Fruit fly (Drosophila melanogaster) ovary, adult (tissue): ENCODE data around the gene pyd3.
A peak's percentile ranks its signal among the peaks of the same experiment; 100 is the strongest.

Source experiments
- CG17801 ChIP-seq: fragments of 200-800 bp; optimal IDR thresholded peaks from 2 replicates; lab custom pipeline; 2019; ENCODE audit warnings: missing biosample characterization, mild to moderate bottlenecking, missing genetic modification characterization, moderate library complexity; ENCODE audit not compliant: partially characterized antibody

Gene pyd3

DNA sequence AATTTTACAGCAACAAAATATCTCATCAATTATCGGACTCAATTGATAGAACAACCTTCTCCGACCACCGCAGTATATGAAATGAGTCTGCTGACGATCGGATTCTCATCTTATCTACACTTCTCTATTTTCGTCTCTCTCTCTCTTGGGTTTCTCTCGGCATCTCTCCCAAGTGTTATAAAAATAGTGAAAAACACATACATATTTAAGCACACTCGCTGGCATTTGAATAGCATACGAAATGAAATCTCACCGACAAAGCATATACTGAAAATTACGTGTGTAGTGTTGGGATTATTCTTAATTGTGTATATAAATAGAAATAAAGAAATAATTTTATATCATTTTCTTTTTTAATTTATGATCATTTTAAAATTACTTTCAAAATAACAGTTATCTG lies at the start of gene pyd3:
Gene pyd3, minus strand, starts transcription at position 87 of the 400 bp plus-strand sequence.
- TF ChIP-seq CG17801, result no peak

DNA sequence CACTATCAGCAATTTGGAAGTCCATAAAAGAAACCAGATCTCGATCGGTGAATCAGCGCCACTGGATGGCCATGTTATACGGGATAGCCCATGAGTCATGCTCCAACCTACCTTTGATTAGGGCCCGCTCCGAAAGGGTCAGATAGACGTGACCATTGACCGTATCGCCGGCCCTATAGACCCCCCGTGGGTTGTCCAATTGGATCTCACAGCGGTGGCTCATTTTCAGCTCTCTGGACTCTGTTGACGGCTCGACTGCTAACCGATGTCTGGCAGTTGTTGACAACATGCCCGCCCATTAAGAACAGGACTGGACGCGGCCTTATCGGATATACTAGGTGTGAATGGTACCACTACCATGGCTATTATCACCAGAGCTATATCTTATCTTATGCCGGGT lies 48.6 kb upstream of the pyd3 start, which contains the start of gene CG18744:
Gene CG18744, minus strand, starts transcription at position 247 of the 400 bp plus-strand sequence.
- no peak for TF ChIP-seq CG17801

dm6 chr3R:7793855-7794254 lies 44.0 kb upstream of the pyd3 start, which contains the start of gene CG2641:
Gene CG2641, plus strand, starts transcription at chr3R:7794069.
- peak; percentile 87 for TF ChIP-seq CG17801

DNA sequence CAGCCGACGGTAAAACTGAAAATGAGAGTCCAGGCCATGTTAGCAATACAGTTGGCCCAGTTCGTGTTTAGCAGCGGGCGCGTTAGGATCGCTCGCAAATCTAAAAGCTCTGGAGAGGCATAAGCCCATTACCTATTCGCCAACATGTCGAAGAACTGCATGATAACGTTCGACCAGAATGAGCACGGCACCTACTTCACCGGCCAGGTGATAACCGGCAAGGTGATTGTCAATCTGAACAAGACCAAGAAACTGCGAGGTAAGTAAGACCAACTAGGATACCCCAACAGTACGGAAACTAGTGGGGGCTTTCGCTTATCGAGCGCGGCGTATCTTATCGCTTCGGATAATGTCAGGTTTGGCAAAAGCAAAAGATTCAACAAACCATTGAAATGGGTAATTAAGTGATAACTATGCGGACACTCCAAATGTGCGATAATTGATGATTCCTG lies 40.7 kb upstream of the pyd3 start, which contains the start of gene CG10086:
Gene CG10086, plus strand, starts transcription at position 51 of the 452 bp plus-strand sequence.
- no peak for TF ChIP-seq CG17801

dm6 chr3R:7790087-7790486 lies 40.2 kb upstream of the pyd3 start, which contains the start of gene CG18746:
Gene CG18746, minus strand, starts transcription at chr3R:7790187.
- TF ChIP-seq CG17801, result no peak

dm6 chr3R:7787899-7788298 lies 38.0 kb upstream of the pyd3 start, which contains the start of gene CG18748:
Gene CG18748, minus strand, starts transcription at chr3R:7787923.
- TF ChIP-seq CG17801, result no peak

DNA sequence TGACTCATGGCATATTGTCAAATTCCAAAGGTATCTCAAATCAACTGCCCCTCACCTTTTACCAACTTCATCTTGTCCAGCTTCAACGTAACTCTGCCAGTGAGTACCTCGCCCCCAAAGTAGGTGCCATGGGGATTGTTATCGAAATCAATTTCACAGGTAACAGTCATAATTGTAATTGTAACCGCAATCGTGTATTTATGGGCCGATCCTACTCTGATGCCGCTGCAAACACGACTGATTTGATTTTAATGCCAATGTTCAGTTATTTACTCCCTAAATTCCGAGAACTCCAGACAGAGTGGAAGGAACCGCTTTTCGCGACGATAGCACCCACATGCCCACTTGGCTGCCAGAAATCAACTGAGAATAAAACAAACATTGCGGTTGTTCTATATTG lies 35.9 kb upstream of the pyd3 start, which contains the start of gene CG18745:
Gene CG18745, minus strand, starts transcription at position 336 of the 400 bp plus-strand sequence.
- no peak for TF ChIP-seq CG17801

dm6 chr3R:7782933-7783686 lies 33.2 kb upstream of the pyd3 start, which contains the start of gene CG18747:
Gene CG18747, minus strand, starts transcription at chr3R:7783446.
- no peak for TF ChIP-seq CG17801

DNA sequence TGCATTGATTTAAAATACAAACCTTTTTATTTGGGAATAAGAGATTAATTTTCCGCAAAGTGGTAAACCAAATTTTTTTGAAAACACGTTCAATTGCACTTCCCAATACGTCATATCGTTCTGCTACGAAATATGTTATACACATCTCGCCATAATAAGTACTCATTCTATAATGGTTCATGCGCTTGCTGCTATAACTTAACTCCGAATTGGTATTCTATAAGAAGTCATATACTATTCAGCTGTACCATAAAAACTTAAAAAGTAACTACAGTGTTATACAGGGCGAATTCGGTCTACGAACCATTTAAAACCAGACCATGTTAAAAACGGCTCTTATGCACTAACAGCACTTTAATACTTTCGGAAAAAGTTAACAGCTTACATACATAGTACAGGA lies 29.7 kb upstream of the pyd3 start:
- no peak for TF ChIP-seq CG17801

DNA sequence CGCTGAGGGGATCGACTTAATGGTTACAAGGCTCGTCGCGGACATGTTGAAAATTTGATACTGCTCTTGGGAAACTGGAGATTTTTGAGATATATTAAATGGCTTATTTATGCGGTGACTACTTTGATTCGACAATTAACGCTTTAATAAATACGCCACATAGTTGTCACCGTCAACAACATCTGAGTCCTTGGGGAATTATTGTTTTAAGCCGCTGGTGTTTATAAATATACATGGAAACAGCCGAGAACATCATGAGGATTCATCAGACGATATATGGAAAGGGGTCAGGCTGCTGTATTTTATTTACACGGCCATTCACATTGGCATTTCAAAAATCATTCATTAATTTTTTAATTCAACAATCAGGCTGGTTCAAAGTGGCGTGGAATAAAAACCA lies 21.8 kb upstream of the pyd3 start, which contains the start of gene CG11286:
Gene CG11286, minus strand, starts transcription at position 101 of the 400 bp plus-strand sequence.
- no peak for TF ChIP-seq CG17801

dm6 chr3R:7760970-7761558 lies 11.2 kb upstream of the pyd3 start:
- no peak for TF ChIP-seq CG17801

DNA sequence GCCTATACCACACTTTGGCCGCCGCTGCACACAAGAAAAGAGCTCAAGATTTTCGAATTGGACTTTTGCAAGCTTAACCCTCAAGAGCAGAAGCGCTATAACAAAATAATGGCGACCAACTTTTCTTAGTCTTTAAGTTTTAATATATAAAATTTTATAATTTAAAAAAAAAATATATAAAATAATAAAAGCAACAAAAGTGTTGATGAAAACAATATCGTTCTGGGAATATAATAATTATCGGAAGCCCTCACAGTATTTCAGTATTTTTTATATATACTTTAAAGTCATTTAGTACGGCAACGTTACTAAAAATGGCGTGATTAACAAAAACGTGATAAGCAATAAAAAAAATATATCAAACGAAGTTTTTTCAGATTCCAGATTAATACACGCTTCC lies 9.6 kb upstream of the pyd3 start, which contains the start of gene Sp7:
Gene Sp7, plus strand, starts transcription at position 301 of the 400 bp plus-strand sequence.
- no peak for TF ChIP-seq CG17801

DNA sequence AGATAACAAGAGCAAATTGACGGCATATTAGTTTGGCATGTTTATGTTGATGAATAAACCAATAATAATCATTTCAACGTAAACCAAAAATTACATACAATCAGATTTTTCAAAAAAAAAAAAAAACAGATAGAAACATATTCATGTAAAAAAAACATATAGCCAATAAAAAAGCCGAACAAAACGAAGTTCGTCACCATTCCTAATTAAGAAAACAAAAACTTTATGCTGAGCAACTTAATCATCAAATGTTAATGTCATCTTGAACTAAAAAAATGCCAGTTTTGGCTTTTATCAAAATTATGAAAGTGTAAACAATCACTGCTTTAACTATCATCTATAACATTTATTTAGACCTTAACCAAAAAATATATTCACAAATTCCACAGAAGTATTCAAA lies 7.9 kb upstream of the pyd3 start, which contains the start of gene CG10919:
Gene CG10919, plus strand, starts transcription at position 301 of the 400 bp plus-strand sequence.
- no peak for TF ChIP-seq CG17801

- TF ChIP-seq CG17801, result no peak
Observed at dm6 chr3R:7753518-7753917, 3.6 kb upstream of the pyd3 start.

dm6 chr3R:7739463-7739862 lies 10.4 kb downstream of the pyd3 start, which contains the start of gene CG43254:
Gene CG43254, minus strand, starts transcription at chr3R:7739563.
- TF ChIP-seq CG17801, result no peak

DNA sequence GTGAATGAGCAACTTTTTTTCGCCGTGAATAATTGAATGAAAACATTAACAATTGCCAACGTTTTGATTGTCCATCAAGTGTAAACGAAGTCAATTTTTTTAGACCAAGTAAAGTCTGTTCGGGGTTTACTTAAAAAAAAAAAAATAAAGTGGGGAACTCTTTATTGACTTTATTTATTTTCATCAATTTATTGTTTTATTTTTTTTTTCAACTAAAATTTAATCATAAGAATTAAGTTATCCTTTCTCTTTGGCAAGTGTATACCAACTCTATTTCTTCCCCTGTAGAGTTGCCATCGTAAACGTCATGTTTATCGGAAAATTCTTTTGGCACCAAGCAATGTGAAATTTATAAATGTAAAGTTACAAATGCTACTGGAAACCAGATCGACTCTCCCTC lies 27.8 kb downstream of the pyd3 start, which contains the start of gene CG2616:
Gene CG2616, plus strand, starts transcription at position 301 of the 400 bp plus-strand sequence.
- no peak for TF ChIP-seq CG17801

dm6 chr3R:7719990-7720389 lies 29.9 kb downstream of the pyd3 start:
- no peak for TF ChIP-seq CG17801
